Fruit fly (Drosophila melanogaster) whole organism: ENCODE results near the gene janB.

Source experiments
- CG8478 ChIP-seq: fragments of >200 bp; optimal IDR thresholded peaks from 2 replicates; lab custom pipeline; 2018; ENCODE audit warnings: inconsistent platforms
- pan ChIP-seq: fragments of >200 bp; optimal IDR thresholded peaks from 2 replicates; lab custom pipeline; 2017
- psq ChIP-seq: fragments of >200 bp; optimal IDR thresholded peaks from 2 replicates; lab custom pipeline; 2017
- usp ChIP-seq: fragments of >200 bp; optimal IDR thresholded peaks from 2 replicates; lab custom pipeline; 2017; ENCODE audit warnings: missing biosample characterization, missing genetic modification characterization, mixed read lengths

- TF ChIP-seq psq (lab: Kevin White, UChicago) = no peak
- TF ChIP-seq usp (GFP tag; lab: Kevin White, UChicago) = no peak
- no peak for TF ChIP-seq pan
- no peak for TF ChIP-seq CG8478 (lab: Kevin White, UChicago)
These were observed 33.9 kb downstream of the janB start, which contains the start of the genes Nlp and Nph for dm6 chr3R:30004648-30005047.
